Worm (Caenorhabditis elegans) whole organism, young adult: ENCODE results near the gene swsn-6.
"Not testable (repeated sequence)": the region's sequence is repeated elsewhere in the genome, so short reads cannot be mapped to it uniquely, and the experiment has no call there.

Experiments used
- F10E7.11 ChIP-seq: sonication (generic microtip); optimal IDR thresholded peaks from 2 replicates; lab custom pipeline; 2017; ENCODE audit warnings: mild to moderate bottlenecking, missing genetic modification characterization, moderate library complexity, missing compliant biosample characterization
- F23B12.7 ChIP-seq: sonication (generic microtip); optimal IDR thresholded peaks from 2 replicates; lab custom pipeline; 2017; ENCODE audit warnings: missing genetic modification characterization, mild to moderate bottlenecking, missing compliant biosample characterization, antibody characterized with exemption, moderate library complexity; ENCODE audit not compliant: insufficient read depth
- F33H1.4 ChIP-seq: fragments of 200-800 bp; sonication (Bioruptor generic); IDR thresholded peaks from 2 replicates; pipeline ENCODE4 v1.3.6; 2022; ENCODE audit warnings: missing genetic modification reagents, missing genetic modification characterization, missing compliant biosample characterization
- ama-1 ChIP-seq, 3 experiments: fragments of 150-350 bp in 1 of 3; sonication (generic microtip) in 2 of 3; optimal IDR thresholded peaks; 2 replicates each; lab custom pipeline; 2014 to 2018; ENCODE audit warnings: missing biosample characterization in 2 of 3, missing genetic modification characterization in 2 of 3, missing genetic modification reagents in 2 of 3
- attf-3 ChIP-seq: fragments of 200-800 bp; sonication (Bioruptor generic); conservative IDR thresholded peaks from 2 replicates; pipeline ENCODE4 v1.3.6; 2022; ENCODE audit warnings: missing genetic modification reagents, missing genetic modification characterization, missing compliant biosample characterization
- dox-1 ChIP-seq: fragments of 200-800 bp; sonication (Bioruptor generic); IDR thresholded peaks from 2 replicates; pipeline ENCODE4 v1.3.6; 2022; ENCODE audit warnings: missing genetic modification reagents, missing genetic modification characterization, missing compliant biosample characterization
- hmg-20 ChIP-seq: fragments of 200-800 bp; sonication (Bioruptor generic); IDR thresholded peaks from 2 replicates; pipeline ENCODE4 v1.3.6; 2022; ENCODE audit warnings: missing genetic modification reagents, missing genetic modification characterization, missing compliant biosample characterization
- lin-54 ChIP-seq: fragments of 200-800 bp; sonication (Bioruptor generic); optimal IDR thresholded peaks from 2 replicates; lab custom pipeline; 2018; ENCODE audit warnings: mild to moderate bottlenecking, missing genetic modification characterization, missing compliant biosample characterization
- ztf-28 ChIP-seq: fragments of 200-800 bp; sonication (Bioruptor generic); IDR thresholded peaks from 2 replicates; pipeline ENCODE4 v1.3.6; 2022; ENCODE audit warnings: missing genetic modification reagents, missing genetic modification characterization, missing compliant biosample characterization

DNA sequence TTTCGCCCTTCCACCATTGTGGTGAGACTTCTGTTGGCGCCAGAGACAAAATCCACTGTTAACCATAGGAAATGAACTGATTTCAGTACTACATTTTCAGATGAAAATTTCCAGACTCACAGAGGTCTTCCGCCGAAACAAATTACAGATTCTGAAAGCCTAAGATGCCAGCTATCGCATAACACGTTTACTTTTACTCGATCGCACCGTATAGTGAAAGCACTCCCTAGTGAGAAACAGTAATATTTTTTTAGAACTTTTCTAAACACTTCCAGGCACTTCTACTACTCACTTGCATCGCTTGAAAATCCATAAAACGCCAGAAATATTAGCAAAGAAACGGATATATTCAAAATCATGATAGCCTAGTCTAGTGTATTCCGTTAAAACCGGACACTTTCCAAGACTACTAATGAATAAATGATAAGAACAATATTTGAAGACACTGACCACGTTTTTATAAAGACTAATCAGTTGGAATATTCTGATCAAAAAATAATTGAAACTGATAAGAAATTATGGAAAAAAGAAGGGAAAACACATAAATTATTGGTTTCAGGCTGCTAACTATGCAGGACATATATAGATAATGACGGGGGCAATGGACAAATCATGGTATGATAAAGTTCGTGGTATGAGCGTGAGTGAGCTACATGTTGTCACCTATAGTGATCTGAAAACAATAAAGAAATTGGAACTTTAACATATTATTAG, 44.2 kb upstream of the swsn-6 start, which contains the start of gene gba-4:
- not testable (repeated sequence) for TF ChIP-seq hmg-20 (GFP tag; lab: Robert Waterston, UW); ama-1 (optimal IDR thresholded peaks at IDR 0.05; lab: Kevin White, UChicago); ama-1 (GFP tag; optimal IDR thresholded peaks at IDR 0.05; lab: Kevin White, UChicago); F33H1.4 (GFP tag; lab: Robert Waterston, UW); attf-3 (GFP tag; lab: Robert Waterston, UW); ztf-28 (GFP tag; lab: Robert Waterston, UW); F10E7.11 (tag; lab: Kevin White, UChicago); dox-1 (GFP tag; lab: Robert Waterston, UW); F23B12.7 (tag; lab: Kevin White, UChicago); lin-54 (GFP tag; lab: Kevin White, UChicago)
